Fruit fly (Drosophila melanogaster): ENCODE data around the gene ninaA.
A peak's percentile ranks its signal among the peaks of the same experiment; 100 is the strongest.

The ninaA gene

dm6 chr2L:897124-897523 lies 20.0 kb downstream of the ninaA start (continued):
- TF ChIP-seq GATAe (GFP tag; conservative IDR thresholded peaks at IDR 0.05) (no peak), Taf1 (GFP tag; IDR thresholded peaks at IDR 0.05) (peak; percentile 25; the same call in 1 of the 2 replicates), CG10959 (GFP tag; IDR thresholded peaks at IDR 0.05) (no peak), dmrt99B (tag; optimal IDR thresholded peaks at IDR 0.05) (peak; percentile 23), CG17361 (GFP tag; IDR thresholded peaks at IDR 0.05) (no peak), HLH54F (GFP tag; optimal IDR thresholded peaks at IDR 0.05) (no peak), Sox102F (GFP tag; optimal IDR thresholded peaks at IDR 0.05) (no peak), CG6683 (GFP tag; optimal IDR thresholded peaks at IDR 0.05) (no peak), CG30020 (tag; optimal IDR thresholded peaks at IDR 0.05) (no peak), Doc3 (GFP tag; IDR thresholded peaks at IDR 0.05; ENCODE audit: partially characterized antibody) (no peak), Tbp (GFP tag; optimal IDR thresholded peaks at IDR 0.05) (no peak), MBD-R2 (GFP tag; IDR thresholded peaks at IDR 0.05) (0 out of 2 replicates have a peak, but pooled peaks have one; percentile 18), CG17328 (GFP tag; IDR thresholded peaks at IDR 0.05) (0 out of 2 replicates have a peak, but pooled peaks have one; percentile 24), fd102C (GFP tag; optimal IDR thresholded peaks at IDR 0.05) (no peak), CG18262 (tag; optimal IDR thresholded peaks at IDR 0.05) (no peak), Hsf (GFP tag; optimal IDR thresholded peaks at IDR 0.05) (no peak), D (optimal IDR thresholded peaks at IDR 0.05) (no peak), D (GFP tag; optimal IDR thresholded peaks at IDR 0.05) (no peak), CG3995 (GFP tag; optimal IDR thresholded peaks at IDR 0.05) (no peak), CG16779 (GFP tag; IDR thresholded peaks at IDR 0.05) (no peak), Atf6 (GFP tag; IDR thresholded peaks at IDR 0.05) (no peak), croc (GFP tag; conservative IDR thresholded peaks at IDR 0.05) (no peak), CG3407 (GFP tag; optimal IDR thresholded peaks at IDR 0.05) (no peak), CG12769 (tag; optimal IDR thresholded peaks at IDR 0.05) (peak; percentile 51), CG8359 (GFP tag; optimal IDR thresholded peaks at IDR 0.05; ENCODE audit: borderline replicate concordance) (no peak), vvl (GFP tag; IDR thresholded peaks at IDR 0.05) (0 out of 2 replicates have a peak, but pooled peaks have one; percentile 28), CG4360 (GFP tag; IDR thresholded peaks at IDR 0.05) (no peak), CG12155 (GFP tag; optimal IDR thresholded peaks at IDR 0.05) (no peak), slou (GFP tag; optimal IDR thresholded peaks at IDR 0.05) (no peak), gem (tag; optimal IDR thresholded peaks at IDR 0.05) (peak; percentile 41), Hmr (GFP tag; optimal IDR thresholded peaks at IDR 0.05) (peak; percentile 15), sd (tag; optimal IDR thresholded peaks at IDR 0.05) (no peak), CG8281 (tag; optimal IDR thresholded peaks at IDR 0.05) (no peak), tgo (GFP tag; IDR thresholded peaks at IDR 0.05) (peak; percentile 26; the same call in 1 of the 3 replicates), CG33213 (GFP tag; optimal IDR thresholded peaks at IDR 0.05) (no peak), ems (GFP tag; optimal IDR thresholded peaks at IDR 0.05) (peak; percentile 37), Lim3 (GFP tag; IDR thresholded peaks at IDR 0.05) (no peak), Gsc (GFP tag; IDR thresholded peaks at IDR 0.05) (no peak), CG31365 (tag; optimal IDR thresholded peaks at IDR 0.05) (no peak), cg (GFP tag; optimal IDR thresholded peaks at IDR 0.05) (no peak), Awh (GFP tag; IDR thresholded peaks at IDR 0.05) (no peak), wek (GFP tag; optimal IDR thresholded peaks at IDR 0.05) (no peak), CG9932 (GFP tag; IDR thresholded peaks at IDR 0.05) (peak; percentile 28; the same call in 1 of the 2 replicates), az2 (GFP tag; optimal IDR thresholded peaks at IDR 0.05) (no peak), CG16863 (GFP tag; optimal IDR thresholded peaks at IDR 0.05) (no peak), fd96Cb (tag; optimal IDR thresholded peaks at IDR 0.05) (peak; percentile 14), Aef1 (GFP tag; IDR thresholded peaks at IDR 0.05) (no peak), CG7271 (tag; optimal IDR thresholded peaks at IDR 0.05) (no peak), Six4 (GFP tag; optimal IDR thresholded peaks at IDR 0.05) (no peak), Jarid2 (GFP tag; optimal IDR thresholded peaks at IDR 0.05) (no peak), HHEX (GFP tag; optimal IDR thresholded peaks at IDR 0.05) (no peak), HLH3B (GFP tag; IDR thresholded peaks at IDR 0.05) (no peak)

All from whole organism, embryonic.